Worm (Caenorhabditis elegans) whole organism, L3 larva: ENCODE measurements around the gene T08G5.15.

ENCODE experiments used
- R02D3.7 ChIP-seq: fragments of 150-350 bp; optimal IDR thresholded peaks from 2 replicates; lab custom pipeline; 2014; ENCODE audit warnings: missing biosample characterization, missing genetic modification characterization
- ZK546.5 ChIP-seq: sonication (generic microtip); optimal IDR thresholded peaks from 2 replicates; lab custom pipeline; 2017; ENCODE audit warnings: missing biosample characterization, missing genetic modification characterization
- ama-1 ChIP-seq: fragments of 150-350 bp; optimal IDR thresholded peaks from 2 replicates; lab custom pipeline; 2018
- ceh-28 ChIP-seq: fragments of 150-350 bp; optimal IDR thresholded peaks from 2 replicates; lab custom pipeline; 2014; ENCODE audit warnings: missing biosample characterization, missing genetic modification reagents, missing genetic modification characterization
- ceh-9 ChIP-seq: sonication (generic microtip); optimal IDR thresholded peaks from 2 replicates; lab custom pipeline; 2018; ENCODE audit warnings: missing biosample characterization, missing genetic modification characterization
- daf-12 ChIP-seq: fragments of 150-350 bp; optimal IDR thresholded peaks from 2 replicates; lab custom pipeline; 2014; ENCODE audit warnings: missing biosample characterization, missing genetic modification reagents, missing genetic modification characterization
- egl-27 ChIP-seq: sonication (generic microtip); optimal IDR thresholded peaks from 4 replicates; lab custom pipeline; 2017; ENCODE audit warnings: missing biosample characterization, missing genetic modification reagents, missing genetic modification characterization
- egl-5 ChIP-seq: fragments of 150-350 bp; optimal IDR thresholded peaks from 2 replicates; lab custom pipeline; 2017; ENCODE audit warnings: missing biosample characterization, missing genetic modification reagents, missing genetic modification characterization, inconsistent platforms
- elt-1 ChIP-seq: fragments of 150-350 bp; optimal IDR thresholded peaks from 2 replicates; lab custom pipeline; 2014; ENCODE audit warnings: missing biosample characterization, missing genetic modification characterization
- elt-2 ChIP-seq: sonication (generic microtip); optimal IDR thresholded peaks from 2 replicates; lab custom pipeline; 2016; ENCODE audit warnings: missing genetic modification reagents, mild to moderate bottlenecking, missing genetic modification characterization, missing compliant biosample characterization
- elt-3 ChIP-seq, 3 experiments: fragments of 150-350 bp in 1 of 3; sonication (generic microtip) in 2 of 3; optimal IDR thresholded peaks; 2 replicates in 2 of 3; 4 replicates in 1 of 3; lab custom pipeline; 2014 to 2017; ENCODE audit warnings: missing biosample characterization in 3 of 3, missing genetic modification characterization in 3 of 3
- hmg-11 ChIP-seq: sonication (generic microtip); optimal IDR thresholded peaks from 2 replicates; lab custom pipeline; 2016; ENCODE audit warnings: missing genetic modification characterization, missing compliant biosample characterization
- jun-1 ChIP-seq: fragments of 150-350 bp; optimal IDR thresholded peaks from 2 replicates; lab custom pipeline; 2014; ENCODE audit warnings: missing biosample characterization, missing genetic modification reagents, missing genetic modification characterization
- lin-15B ChIP-seq: fragments of 150-350 bp; optimal IDR thresholded peaks from 2 replicates; lab custom pipeline; 2014; ENCODE audit warnings: missing biosample characterization, missing genetic modification characterization
- lin-39 ChIP-seq: fragments of 150-350 bp; optimal IDR thresholded peaks from 2 replicates; lab custom pipeline; 2018; ENCODE audit warnings: missing biosample characterization, missing genetic modification reagents, missing genetic modification characterization
- lsy-12 ChIP-seq: sonication (generic microtip); optimal IDR thresholded peaks from 2 replicates; lab custom pipeline; 2016; ENCODE audit warnings: mild to moderate bottlenecking, missing genetic modification characterization, missing compliant biosample characterization
- mml-1 ChIP-seq: fragments of 150-350 bp; sonication (generic microtip); optimal IDR thresholded peaks from 3 replicates; lab custom pipeline; 2014; ENCODE audit warnings: missing biosample characterization, missing genetic modification characterization
- nfya-1 ChIP-seq: sonication (generic microtip); optimal IDR thresholded peaks from 2 replicates; lab custom pipeline; 2017; ENCODE audit warnings: missing genetic modification characterization, mild to moderate bottlenecking, missing compliant biosample characterization, antibody characterized with exemption, moderate library complexity; ENCODE audit not compliant: insufficient read depth
- nhr-12 ChIP-seq: fragments of 150-350 bp; optimal IDR thresholded peaks from 2 replicates; lab custom pipeline; 2014; ENCODE audit warnings: missing biosample characterization, missing genetic modification characterization
- nhr-23 ChIP-seq: fragments of 150-350 bp; optimal IDR thresholded peaks from 2 replicates; lab custom pipeline; 2014; ENCODE audit warnings: missing biosample characterization, missing genetic modification reagents, missing genetic modification characterization
- nhr-237 ChIP-seq: fragments of 150-350 bp; optimal IDR thresholded peaks from 2 replicates; lab custom pipeline; 2014; ENCODE audit warnings: missing biosample characterization, missing genetic modification characterization
- nhr-25 ChIP-seq: sonication (generic microtip); optimal IDR thresholded peaks from 2 replicates; lab custom pipeline; 2017; ENCODE audit warnings: missing biosample characterization, missing genetic modification characterization
- nhr-28 ChIP-seq: fragments of 150-350 bp; optimal IDR thresholded peaks from 2 replicates; lab custom pipeline; 2014; ENCODE audit warnings: missing biosample characterization, missing genetic modification characterization
- nhr-43 ChIP-seq: sonication (generic microtip); optimal IDR thresholded peaks from 2 replicates; lab custom pipeline; 2016; ENCODE audit warnings: mild to moderate bottlenecking, missing genetic modification characterization, missing compliant biosample characterization; ENCODE audit not compliant: poor library complexity, severe bottlenecking
- nhr-67 ChIP-seq: fragments of 150-350 bp; optimal IDR thresholded peaks from 2 replicates; lab custom pipeline; 2014; ENCODE audit warnings: missing biosample characterization, missing genetic modification characterization
- nhr-77 ChIP-seq: fragments of 150-350 bp; optimal IDR thresholded peaks from 2 replicates; lab custom pipeline; 2014; ENCODE audit warnings: missing biosample characterization, missing genetic modification characterization
- pha-4 ChIP-seq: fragments of 150-350 bp; optimal IDR thresholded peaks from 2 replicates; lab custom pipeline; 2014; ENCODE audit warnings: missing biosample characterization, missing genetic modification reagents, missing genetic modification characterization
- pqm-1 ChIP-seq: fragments of 150-350 bp; optimal IDR thresholded peaks from 2 replicates; lab custom pipeline; 2017; ENCODE audit warnings: missing biosample characterization, missing genetic modification characterization, inconsistent platforms
- sea-2 ChIP-seq: fragments of 150-350 bp; sonication (generic microtip); optimal IDR thresholded peaks from 4 replicates; lab custom pipeline; 2014; ENCODE audit warnings: missing biosample characterization, missing genetic modification reagents, missing genetic modification characterization
- skn-1 ChIP-seq: fragments of 150-350 bp; optimal IDR thresholded peaks from 2 replicates; lab custom pipeline; 2014; ENCODE audit warnings: missing biosample characterization, missing genetic modification characterization
- snpc-4 ChIP-seq: fragments of 150-350 bp; optimal IDR thresholded peaks from 2 replicates; lab custom pipeline; 2014; ENCODE audit warnings: missing biosample characterization, missing genetic modification characterization
- tbx-2 ChIP-seq: sonication (generic microtip); optimal IDR thresholded peaks from 2 replicates; lab custom pipeline; 2016; ENCODE audit warnings: mild to moderate bottlenecking, missing genetic modification characterization, missing compliant biosample characterization
- unc-39 ChIP-seq: sonication (generic microtip); optimal IDR thresholded peaks from 4 replicates; lab custom pipeline; 2017; ENCODE audit warnings: missing biosample characterization, missing genetic modification characterization
- unc-62 ChIP-seq: fragments of 150-350 bp; sonication (generic microtip); optimal IDR thresholded peaks from 4 replicates; lab custom pipeline; 2014; ENCODE audit warnings: missing biosample characterization, missing genetic modification reagents, missing genetic modification characterization
- zag-1 ChIP-seq: fragments of 150-350 bp; optimal IDR thresholded peaks from 2 replicates; lab custom pipeline; 2014; ENCODE audit warnings: missing biosample characterization, missing genetic modification characterization

Gene T08G5.15

DNA sequence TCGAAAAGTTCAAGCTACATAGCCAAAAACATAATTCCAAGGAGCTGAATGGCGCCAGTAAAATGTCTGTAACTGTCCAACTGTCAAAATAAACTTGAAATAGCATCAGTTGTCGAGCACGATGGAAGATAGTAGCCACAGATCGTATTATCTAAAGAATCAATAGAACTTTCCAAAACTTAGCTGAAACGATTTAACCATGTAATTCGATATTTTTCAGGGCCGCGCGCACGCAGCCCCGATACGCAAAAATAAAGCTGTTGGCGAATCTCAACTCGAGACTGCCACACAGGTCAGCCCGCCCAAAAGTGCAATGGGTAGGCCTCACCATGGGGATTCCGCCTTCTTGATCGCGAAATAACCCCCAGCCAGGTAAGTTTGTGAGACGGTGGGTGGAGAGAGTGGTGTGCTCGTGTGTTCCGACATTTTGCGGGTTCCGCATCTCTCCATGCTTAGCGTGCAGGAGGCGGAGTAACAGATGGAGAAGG, 5.3 kb upstream of the T08G5.15 start:
- TF ChIP-seq mml-1 (tag; lab: Kevin White, UChicago) (no peak), snpc-4 (peak; percentile 94), nfya-1 (tag; lab: Kevin White, UChicago) (peak; percentile 28), elt-2 (tag; lab: Kevin White, UChicago) (peak; percentile 61), ama-1 (peak; percentile 94), egl-27 (tag; lab: Kevin White, UChicago) (no peak), R02D3.7 (tag; lab: Kevin White, UChicago) (peak; percentile 21), nhr-25 (no peak), pqm-1 (tag; lab: Kevin White, UChicago) (peak; percentile 24), skn-1 (no peak), tbx-2 (tag; lab: Kevin White, UChicago) (peak; percentile 40), elt-1 (tag; lab: Kevin White, UChicago) (no peak), zag-1 (tag; lab: Kevin White, UChicago) (no peak), lsy-12 (peak; percentile 71), ceh-28 (tag; lab: Kevin White, UChicago) (peak; percentile 37), ceh-9 (tag; lab: Kevin White, UChicago) (no peak), ZK546.5 (tag; lab: Kevin White, UChicago) (no peak), nhr-23 (tag; lab: Kevin White, UChicago) (peak; percentile 14), elt-3 (tag; optimal IDR thresholded peaks at IDR 0.05; lab: Kevin White, UChicago) (no peak), nhr-43 (peak; percentile 78), nhr-77 (peak; percentile 23), lin-15B (tag; lab: Kevin White, UChicago) (peak; percentile 22)

DNA sequence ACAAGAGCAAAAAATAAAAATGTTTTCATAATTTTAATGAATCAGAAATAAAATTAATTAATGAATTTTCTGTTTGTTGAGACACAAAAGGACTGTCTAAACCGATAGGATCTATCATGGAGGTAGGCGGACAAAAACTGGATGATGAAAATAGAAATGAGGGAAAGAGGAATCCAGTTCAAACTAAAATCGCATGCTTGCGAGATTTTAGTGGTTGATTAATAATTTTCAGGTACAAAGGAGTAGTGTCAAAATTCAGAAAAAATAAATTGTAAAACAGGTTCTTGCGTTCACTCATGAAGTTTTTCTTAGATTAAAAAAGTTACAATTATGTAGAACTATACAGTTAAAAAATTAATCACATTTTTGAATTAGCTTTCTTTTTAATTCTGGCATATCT, 4.4 kb upstream of the T08G5.15 start, which contains the start of gene T08G5.3:
T08G5.3 (minus strand) TSS at position 101 of the 400 bp plus-strand sequence.
- no peak for TF ChIP-seq nfya-1 (tag; lab: Kevin White, UChicago)
- no peak for TF ChIP-seq elt-2 (tag; lab: Kevin White, UChicago)
- no peak for TF ChIP-seq hmg-11 (tag; lab: Kevin White, UChicago)
- no peak for TF ChIP-seq zag-1 (tag; lab: Kevin White, UChicago)
- TF ChIP-seq R02D3.7 (tag; lab: Kevin White, UChicago), result no peak
- TF ChIP-seq snpc-4, result no peak
- TF ChIP-seq, all 47 proteins: peak for 0

ce11 chrV:14026194-14026593, 3.2 kb upstream of the T08G5.15 start, which contains the start of gene T08G5.2:
T08G5.2 (minus strand) TSS chrV:14026294.
- TF ChIP-seq mml-1 (tag; lab: Kevin White, UChicago), result no peak
- TF ChIP-seq nhr-12 (tag; lab: Kevin White, UChicago), result no peak
- TF ChIP-seq daf-12, result no peak
- TF ChIP-seq jun-1, result no peak
- TF ChIP-seq lsy-12, result no peak
- no peak for TF ChIP-seq elt-1 (tag; lab: Kevin White, UChicago)
- TF ChIP-seq unc-62 (GFP tag; lab: Kevin White, UChicago), result no peak
- TF ChIP-seq nhr-237, result no peak
- no peak for TF ChIP-seq sea-2 (GFP tag; lab: Kevin White, UChicago)
- no peak for TF ChIP-seq lin-39 (tag; lab: Kevin White, UChicago)
- no peak for TF ChIP-seq ceh-9 (tag; lab: Kevin White, UChicago)
- no peak for TF ChIP-seq R02D3.7 (tag; lab: Kevin White, UChicago)
- no peak for TF ChIP-seq unc-39
- no peak for TF ChIP-seq nhr-67

ce11 chrV:14018640-14019039, 4.3 kb downstream of the T08G5.15 start, which contains the start of the genes mtl-2 and T08G5.1:
mtl-2 (minus strand) TSS chrV:14018673.
T08G5.1 (plus strand) TSS chrV:14018766.
- TF ChIP-seq pqm-1 (tag; lab: Kevin White, UChicago) (peak; percentile 28), lin-15B (tag; lab: Kevin White, UChicago) (no peak), elt-2 (tag; lab: Kevin White, UChicago) (peak; percentile 75), nhr-28 (tag; lab: Kevin White, UChicago) (no peak), snpc-4 (no peak), nhr-43 (no peak), daf-12 (no peak), pha-4 (tag; lab: Kevin White, UChicago) (no peak), egl-5 (tag; lab: Kevin White, UChicago) (no peak), jun-1 (no peak)
